Worm (Caenorhabditis elegans) whole organism, mixed stage, embryonic: ENCODE data around the gene F07E5.5.
A peak's percentile ranks its signal among the peaks of the same experiment; 100 is the strongest.

Experiments used
- M03D4.4 ChIP-seq: sonication (generic microtip); optimal IDR thresholded peaks from 2 replicates; lab custom pipeline; 2017; ENCODE audit warnings: mild to moderate bottlenecking, missing genetic modification characterization, missing compliant biosample characterization
- bed-3 ChIP-seq: fragments of 200-800 bp; sonication (Bioruptor generic); optimal IDR thresholded peaks from 3 replicates; lab custom pipeline; 2018; ENCODE audit warnings: mild to moderate bottlenecking, missing genetic modification characterization, moderate library complexity, missing compliant biosample characterization
- blmp-1 ChIP-seq: fragments of 150-350 bp; optimal IDR thresholded peaks from 2 replicates; lab custom pipeline; 2014; ENCODE audit warnings: missing biosample characterization, missing genetic modification characterization
- ceh-39 ChIP-seq: fragments of 150-350 bp; optimal IDR thresholded peaks from 2 replicates; lab custom pipeline; 2014; ENCODE audit warnings: missing biosample characterization, missing genetic modification characterization
- ceh-83 ChIP-seq: fragments of 200-800 bp; sonication (Bioruptor generic); optimal IDR thresholded peaks from 2 replicates; lab custom pipeline; 2018; ENCODE audit warnings: mild to moderate bottlenecking, missing genetic modification characterization, missing compliant biosample characterization
- ces-1 ChIP-seq: fragments of 150-350 bp; optimal IDR thresholded peaks from 2 replicates; lab custom pipeline; 2014; ENCODE audit warnings: missing biosample characterization, missing genetic modification reagents, missing genetic modification characterization
- cnd-1 ChIP-seq: fragments of 200-800 bp; sonication (Bioruptor generic); optimal IDR thresholded peaks from 2 replicates; lab custom pipeline; 2018; ENCODE audit warnings: mild to moderate bottlenecking, missing genetic modification characterization, missing compliant biosample characterization
- drap-1 ChIP-seq: fragments of 200-800 bp; sonication (Bioruptor generic); optimal IDR thresholded peaks from 3 replicates; lab custom pipeline; 2018; ENCODE audit warnings: mild to moderate bottlenecking, missing genetic modification characterization, missing compliant biosample characterization
- flh-1 ChIP-seq: fragments of 200-800 bp; sonication (Bioruptor generic); optimal IDR thresholded peaks from 2 replicates; lab custom pipeline; 2018; ENCODE audit warnings: mild to moderate bottlenecking, missing genetic modification characterization, moderate library complexity, missing compliant biosample characterization
- ham-2 ChIP-seq: fragments of 200-800 bp; sonication (Bioruptor generic); optimal IDR thresholded peaks from 2 replicates; lab custom pipeline; 2018; ENCODE audit warnings: mild to moderate bottlenecking, missing genetic modification characterization, missing compliant biosample characterization
- hlh-1 ChIP-seq: fragments of 150-350 bp; optimal IDR thresholded peaks from 2 replicates; lab custom pipeline; 2014; ENCODE audit warnings: missing biosample characterization, missing genetic modification reagents, missing genetic modification characterization
- lin-13 ChIP-seq: fragments of 150-350 bp; optimal IDR thresholded peaks from 2 replicates; lab custom pipeline; 2014; ENCODE audit warnings: missing biosample characterization, missing genetic modification characterization
- lin-32 ChIP-seq: fragments of 200-800 bp; sonication (Bioruptor generic); optimal IDR thresholded peaks from 2 replicates; lab custom pipeline; 2018; ENCODE audit warnings: mild to moderate bottlenecking, missing genetic modification characterization, missing compliant biosample characterization
- lsy-2 ChIP-seq: fragments of 150-350 bp; optimal IDR thresholded peaks from 2 replicates; lab custom pipeline; 2014; ENCODE audit warnings: missing biosample characterization, missing genetic modification characterization
- mab-5 ChIP-seq: fragments of 150-350 bp; optimal IDR thresholded peaks from 2 replicates; lab custom pipeline; 2014; ENCODE audit warnings: missing biosample characterization, missing genetic modification characterization
- mep-1 ChIP-seq: fragments of 150-350 bp; optimal IDR thresholded peaks from 2 replicates; lab custom pipeline; 2017; ENCODE audit warnings: missing biosample characterization, missing genetic modification reagents, missing genetic modification characterization, inconsistent platforms
- mls-2 ChIP-seq: sonication (generic microtip); optimal IDR thresholded peaks from 2 replicates; lab custom pipeline; 2016; ENCODE audit warnings: mild to moderate bottlenecking, missing genetic modification characterization, moderate library complexity, missing compliant biosample characterization
- nhr-2 ChIP-seq: fragments of 150-350 bp; optimal IDR thresholded peaks from 2 replicates; lab custom pipeline; 2014; ENCODE audit warnings: missing biosample characterization, missing genetic modification characterization
- nhr-237 ChIP-seq: fragments of 150-350 bp; optimal IDR thresholded peaks from 2 replicates; lab custom pipeline; 2014; ENCODE audit warnings: missing biosample characterization, missing genetic modification characterization
- nhr-76 ChIP-seq: sonication (generic microtip); optimal IDR thresholded peaks from 2 replicates; lab custom pipeline; 2017; ENCODE audit warnings: missing biosample characterization, missing genetic modification characterization
- pha-4 ChIP-seq: fragments of 150-350 bp; optimal IDR thresholded peaks from 2 replicates; lab custom pipeline; 2018; ENCODE audit warnings: missing biosample characterization, missing genetic modification reagents, missing genetic modification characterization
- snpc-4 ChIP-seq: fragments of 150-350 bp; optimal IDR thresholded peaks from 2 replicates; lab custom pipeline; 2014; ENCODE audit warnings: missing biosample characterization, missing genetic modification characterization
- sptf-1 ChIP-seq: sonication (generic microtip); optimal IDR thresholded peaks from 2 replicates; lab custom pipeline; 2017; ENCODE audit warnings: mild to moderate bottlenecking, missing genetic modification characterization, moderate library complexity, missing compliant biosample characterization
- tbx-8 ChIP-seq: fragments of 200-800 bp; sonication (Bioruptor generic); optimal IDR thresholded peaks from 2 replicates; lab custom pipeline; 2018; ENCODE audit warnings: mild to moderate bottlenecking, missing genetic modification characterization, moderate library complexity, missing compliant biosample characterization
- unc-62 ChIP-seq: fragments of 150-350 bp; optimal IDR thresholded peaks from 2 replicates; lab custom pipeline; 2014; ENCODE audit warnings: missing biosample characterization, missing genetic modification reagents, missing genetic modification characterization
- ztf-11 ChIP-seq: fragments of 150-350 bp; optimal IDR thresholded peaks from 2 replicates; lab custom pipeline; 2014; ENCODE audit warnings: missing biosample characterization, missing genetic modification characterization

Gene F07E5.5

ce11 chrII:2058985-2059384, at the start of gene F07E5.5:
Gene F07E5.5 (minus strand): TSS chrII:2059070.
- TF ChIP-seq unc-62 (GFP tag; lab: Kevin White, UChicago) (no peak), ces-1 (GFP tag; lab: Kevin White, UChicago) (peak; percentile 41), lsy-2 (tag; lab: Kevin White, UChicago) (peak; percentile 94), mep-1 (tag; lab: Kevin White, UChicago) (peak; percentile 37), nhr-76 (no peak), snpc-4 (tag; lab: Kevin White, UChicago) (no peak), lin-13 (peak; percentile 62), pha-4 (tag; lab: Kevin White, UChicago) (no peak)

- no peak for TF ChIP-seq flh-1
- TF ChIP-seq lsy-2 (tag; lab: Kevin White, UChicago): no peak
- TF ChIP-seq nhr-237 (tag; lab: Kevin White, UChicago): no peak
- no peak for TF ChIP-seq ces-1 (GFP tag; lab: Kevin White, UChicago)
- no peak for TF ChIP-seq mls-2 (tag; lab: Kevin White, UChicago)
- TF ChIP-seq nhr-2: no peak
- no peak for TF ChIP-seq cnd-1 (tag; lab: Kevin White, UChicago)
- no peak for TF ChIP-seq ztf-11 (tag; lab: Kevin White, UChicago)
- no peak for TF ChIP-seq M03D4.4
- no peak for TF ChIP-seq blmp-1 (tag; lab: Kevin White, UChicago)
- TF ChIP-seq ham-2 (GFP tag; lab: Kevin White, UChicago): no peak
- no peak for TF ChIP-seq ceh-83 (GFP tag; lab: Kevin White, UChicago)
- TF ChIP-seq mab-5: no peak
These were observed 49.4 kb upstream of the F07E5.5 start, which contains the start of gene R52.4 for ce11 chrII:2108295-2108694. Gene R52.4 (minus strand): TSS chrII:2108395.

ce11 chrII:2099139-2099976, 40.5 kb upstream of the F07E5.5 start, which contains the start of gene math-42:
Gene math-42 (plus strand): TSS chrII:2099926.
- no peak for TF ChIP-seq nhr-76
- no peak for TF ChIP-seq cnd-1 (tag; lab: Kevin White, UChicago)
- TF ChIP-seq ceh-39 (tag; lab: Kevin White, UChicago): no peak
- TF ChIP-seq lin-32 (GFP tag; lab: Kevin White, UChicago): no peak
- no peak for TF ChIP-seq ztf-11 (tag; lab: Kevin White, UChicago)
- no peak for TF ChIP-seq ceh-83 (GFP tag; lab: Kevin White, UChicago)
- TF ChIP-seq sptf-1 (tag; lab: Kevin White, UChicago): no peak

ce11 chrII:2094924-2095650, 36.2 kb upstream of the F07E5.5 start, which contains the start of gene T16A1.2:
Gene T16A1.2 (plus strand): TSS chrII:2095600.
- peak; percentile 68 for TF ChIP-seq nhr-2
- no peak for TF ChIP-seq ces-1 (GFP tag; lab: Kevin White, UChicago)
- TF ChIP-seq cnd-1 (tag; lab: Kevin White, UChicago): peak; percentile 74

- peak; percentile 26 for TF ChIP-seq nhr-2
- no peak for TF ChIP-seq ces-1 (GFP tag; lab: Kevin White, UChicago)
These were observed 34.6 kb upstream of the F07E5.5 start, which contains the start of gene fbxb-37 for ce11 chrII:2093456-2093926. Gene fbxb-37 (minus strand): TSS chrII:2093876.

- TF ChIP-seq hlh-1 (tag; lab: Kevin White, UChicago): peak; percentile 1
- TF ChIP-seq lin-13: peak; percentile 2
- TF ChIP-seq drap-1 (GFP tag; lab: Kevin White, UChicago): no peak
- no peak for TF ChIP-seq flh-1
- TF ChIP-seq lin-32 (GFP tag; lab: Kevin White, UChicago): peak; percentile 82
- peak; percentile 62 for TF ChIP-seq cnd-1 (tag; lab: Kevin White, UChicago)
These were observed 33.1 kb upstream of the F07E5.5 start, which contains the start of gene T16A1.10 for ce11 chrII:2091972-2092371. Gene T16A1.10 (minus strand): TSS chrII:2092094.

- TF ChIP-seq tbx-8 (GFP tag; lab: Kevin White, UChicago): no peak
- no peak for TF ChIP-seq ham-2 (GFP tag; lab: Kevin White, UChicago)
- no peak for TF ChIP-seq mep-1 (tag; lab: Kevin White, UChicago)
- TF ChIP-seq cnd-1 (tag; lab: Kevin White, UChicago): no peak
- TF ChIP-seq bed-3 (GFP tag; lab: Kevin White, UChicago): no peak
These were observed 31.7 kb upstream of the F07E5.5 start, which contains the start of gene trpl-5 for ce11 chrII:2090605-2091004. Gene trpl-5 (minus strand): TSS chrII:2090636.
